Worm (Caenorhabditis elegans): ENCODE results near the gene irld-66.

The irld-66 gene

ce11 chrII:2937852-2938251 lies 2.8 kb downstream of the irld-66 start, which contains the start of gene irld-65:
irld-65 (minus strand) TSS chrII:2937952.
- TF ChIP-seq sem-2 (GFP tag; optimal IDR thresholded peaks at IDR 0.05), result no peak
- TF ChIP-seq nhr-237 (tag; optimal IDR thresholded peaks at IDR 0.05), result no peak
- TF ChIP-seq unc-39 (tag; optimal IDR thresholded peaks at IDR 0.05), result no peak
- no peak for TF ChIP-seq hlh-1 (tag; optimal IDR thresholded peaks at IDR 0.05)
- no peak for TF ChIP-seq drap-1 (GFP tag; optimal IDR thresholded peaks at IDR 0.05)
- no peak for TF ChIP-seq lin-13 (tag; optimal IDR thresholded peaks at IDR 0.05)
- no peak for TF ChIP-seq mep-1 (tag; optimal IDR thresholded peaks at IDR 0.05)
- TF ChIP-seq bed-3 (GFP tag; optimal IDR thresholded peaks at IDR 0.05), result no peak
- TF ChIP-seq nhr-28 (tag; optimal IDR thresholded peaks at IDR 0.05), result no peak
- no peak for TF ChIP-seq snpc-4 (tag; optimal IDR thresholded peaks at IDR 0.05)
- no peak for TF ChIP-seq ham-2 (GFP tag; optimal IDR thresholded peaks at IDR 0.05)
- TF ChIP-seq unc-62 (GFP tag; optimal IDR thresholded peaks at IDR 0.05), result no peak
- TF ChIP-seq pha-4 (tag; optimal IDR thresholded peaks at IDR 0.05), result no peak
- no peak for TF ChIP-seq flh-1 (GFP tag; optimal IDR thresholded peaks at IDR 0.05)
- no peak for TF ChIP-seq cnd-1 (tag; optimal IDR thresholded peaks at IDR 0.05)
- no peak for TF ChIP-seq nhr-12 (tag; optimal IDR thresholded peaks at IDR 0.05)
- TF ChIP-seq ceh-83 (GFP tag; optimal IDR thresholded peaks at IDR 0.05), result no peak
- no peak for TF ChIP-seq nhr-2 (tag; optimal IDR thresholded peaks at IDR 0.05)

DNA sequence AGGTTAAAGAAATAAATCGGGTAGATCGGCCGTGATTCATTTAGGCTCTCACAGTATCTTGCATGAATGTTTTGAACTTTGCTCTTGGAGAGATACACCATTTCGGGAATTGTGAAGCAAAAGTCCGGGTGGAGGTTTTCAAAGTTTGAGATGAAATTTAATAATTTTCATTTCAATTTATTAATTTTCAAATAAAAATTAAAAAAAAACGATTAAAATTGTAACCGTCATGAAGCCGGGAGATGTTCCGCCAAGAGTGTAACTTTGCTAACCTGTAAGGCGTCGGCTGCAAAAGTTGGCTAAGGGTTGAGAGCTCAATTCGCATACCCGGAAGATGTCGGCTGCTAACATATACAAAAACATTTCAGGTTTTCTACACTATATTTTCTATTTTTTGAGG lies 6.3 kb downstream of the irld-66 start, which contains the start of gene irld-67:
Gene irld-67, minus strand, starts transcription at position 101 of the 400 bp plus-strand sequence.
- TF ChIP-seq lin-13 (tag; optimal IDR thresholded peaks at IDR 0.05), result no peak
- TF ChIP-seq nhr-2 (tag; optimal IDR thresholded peaks at IDR 0.05), result no peak
- no peak for TF ChIP-seq unc-39 (tag; optimal IDR thresholded peaks at IDR 0.05)
- no peak for TF ChIP-seq unc-62 (GFP tag; optimal IDR thresholded peaks at IDR 0.05)
- no peak for TF ChIP-seq ceh-43 (GFP tag; optimal IDR thresholded peaks at IDR 0.05)
- TF ChIP-seq drap-1 (GFP tag; optimal IDR thresholded peaks at IDR 0.05), result no peak
- no peak for TF ChIP-seq hlh-1 (tag; optimal IDR thresholded peaks at IDR 0.05)
- no peak for TF ChIP-seq ces-1 (GFP tag; optimal IDR thresholded peaks at IDR 0.05)
- no peak for TF ChIP-seq blmp-1 (tag; optimal IDR thresholded peaks at IDR 0.05)
- TF ChIP-seq ceh-83 (GFP tag; optimal IDR thresholded peaks at IDR 0.05), result no peak
- no peak for TF ChIP-seq pha-4 (tag; optimal IDR thresholded peaks at IDR 0.05)
- no peak for TF ChIP-seq unc-120 (tag; optimal IDR thresholded peaks at IDR 0.05; ENCODE audit: poor library complexity, severe bottlenecking)
- no peak for TF ChIP-seq tbx-8 (GFP tag; optimal IDR thresholded peaks at IDR 0.05)
- no peak for TF ChIP-seq nhr-237 (tag; optimal IDR thresholded peaks at IDR 0.05)

ce11 chrII:2931564-2931963 lies 9.1 kb downstream of the irld-66 start:
- TF ChIP-seq unc-62 (GFP tag; optimal IDR thresholded peaks at IDR 0.05), result no peak
- no peak for TF ChIP-seq lin-13 (tag; optimal IDR thresholded peaks at IDR 0.05)

ce11 chrII:2930499-2930898 lies 10.1 kb downstream of the irld-66 start, which contains the start of the genes irld-64 and irld-63:
irld-64 (minus strand) TSS chrII:2930599.
irld-63 (plus strand) TSS chrII:2930728.
- TF ChIP-seq elt-1 (tag; optimal IDR thresholded peaks at IDR 0.05; ENCODE audit: borderline replicate concordance, insufficient read depth), result no peak
- TF ChIP-seq ceh-39 (tag; optimal IDR thresholded peaks at IDR 0.05), result no peak

DNA sequence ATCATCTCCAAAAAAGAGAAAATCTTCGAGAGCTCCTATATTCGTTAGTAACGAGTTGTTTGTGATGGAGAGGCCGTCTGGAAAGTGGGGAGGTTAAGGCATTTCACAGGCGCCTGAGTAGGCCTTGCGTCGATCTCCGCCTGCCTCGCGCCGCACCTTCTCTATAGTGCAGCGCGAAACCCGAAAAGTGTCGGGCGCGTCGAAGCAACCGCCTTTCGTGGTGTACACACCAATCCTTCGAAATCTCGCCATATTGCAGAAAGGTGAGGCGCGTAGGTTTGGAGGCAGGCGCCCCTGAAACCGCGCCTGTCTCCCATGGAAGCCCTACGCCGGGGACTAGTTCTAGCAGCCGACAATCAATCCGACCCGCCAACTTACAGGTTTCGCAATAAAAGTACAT lies 10.8 kb downstream of the irld-66 start:
- no peak for TF ChIP-seq flh-1 (GFP tag; optimal IDR thresholded peaks at IDR 0.05)
- TF ChIP-seq nhr-2 (tag; optimal IDR thresholded peaks at IDR 0.05), result no peak
- no peak for TF ChIP-seq drap-1 (GFP tag; optimal IDR thresholded peaks at IDR 0.05)
- no peak for TF ChIP-seq mls-2 (tag; optimal IDR thresholded peaks at IDR 0.05)
- TF ChIP-seq ham-2 (GFP tag; optimal IDR thresholded peaks at IDR 0.05), result no peak
- TF ChIP-seq nhr-28 (tag; optimal IDR thresholded peaks at IDR 0.05), result no peak
- TF ChIP-seq pha-4 (tag; optimal IDR thresholded peaks at IDR 0.05), result no peak
- TF ChIP-seq ceh-39 (tag; optimal IDR thresholded peaks at IDR 0.05), result no peak
- TF ChIP-seq sptf-1 (tag; optimal IDR thresholded peaks at IDR 0.05), result no peak

- TF ChIP-seq blmp-1 (tag; optimal IDR thresholded peaks at IDR 0.05) (no peak), nhr-76 (tag; optimal IDR thresholded peaks at IDR 0.05) (no peak), tbx-8 (GFP tag; optimal IDR thresholded peaks at IDR 0.05) (no peak), unc-62 (GFP tag; optimal IDR thresholded peaks at IDR 0.05) (no peak), nhr-2 (tag; optimal IDR thresholded peaks at IDR 0.05) (no peak), ceh-39 (tag; optimal IDR thresholded peaks at IDR 0.05) (no peak), nhr-12 (tag; optimal IDR thresholded peaks at IDR 0.05) (no peak), lsy-2 (tag; optimal IDR thresholded peaks at IDR 0.05) (no peak), ztf-11 (tag; optimal IDR thresholded peaks at IDR 0.05) (no peak), elt-1 (tag; optimal IDR thresholded peaks at IDR 0.05; ENCODE audit: borderline replicate concordance, insufficient read depth) (no peak), lin-13 (tag; optimal IDR thresholded peaks at IDR 0.05) (no peak), zip-8 (tag; optimal IDR thresholded peaks at IDR 0.05) (no peak), hlh-1 (tag; optimal IDR thresholded peaks at IDR 0.05) (no peak), ham-2 (GFP tag; optimal IDR thresholded peaks at IDR 0.05) (no peak), ces-1 (GFP tag; optimal IDR thresholded peaks at IDR 0.05) (no peak), pha-4 (tag; optimal IDR thresholded peaks at IDR 0.05) (no peak), bed-3 (GFP tag; optimal IDR thresholded peaks at IDR 0.05) (no peak), mab-5 (tag; optimal IDR thresholded peaks at IDR 0.05) (no peak), nhr-28 (tag; optimal IDR thresholded peaks at IDR 0.05) (no peak), mls-2 (tag; optimal IDR thresholded peaks at IDR 0.05) (no peak)
Observed at ce11 chrII:2927533-2927932, 13.1 kb downstream of the irld-66 start, which contains the start of the genes ZK355.3 and ZK355.8. ZK355.3 (minus strand) TSS chrII:2927633. ZK355.8 (plus strand) TSS chrII:2927804.
